Worm (Caenorhabditis elegans) whole organism, late embryonic: Measurements from ENCODE around the gene F32H5.3.

ENCODE experiments used
- C08G9.2 ChIP-seq: sonication (generic microtip); optimal IDR thresholded peaks from 2 replicates; lab custom pipeline; 2016; ENCODE audit warnings: mild to moderate bottlenecking, missing genetic modification characterization, moderate library complexity, missing compliant biosample characterization
- C38D4.7 ChIP-seq: fragments of 200-800 bp; sonication (Bioruptor generic); optimal IDR thresholded peaks from 2 replicates; lab custom pipeline; 2018; ENCODE audit warnings: mild to moderate bottlenecking, missing genetic modification characterization, moderate library complexity, missing compliant biosample characterization
- F13H6.1 ChIP-seq: sonication (generic microtip); optimal IDR thresholded peaks from 2 replicates; lab custom pipeline; 2016; ENCODE audit warnings: missing genetic modification characterization, missing compliant biosample characterization
- K02D7.2 ChIP-seq: sonication (generic microtip); optimal IDR thresholded peaks from 2 replicates; lab custom pipeline; 2017; ENCODE audit warnings: mild to moderate bottlenecking, missing genetic modification characterization, missing compliant biosample characterization
- Y22D7AL.16 ChIP-seq: sonication (generic microtip); optimal IDR thresholded peaks from 2 replicates; lab custom pipeline; 2016; ENCODE audit warnings: missing genetic modification characterization, missing compliant biosample characterization
- ahr-1 ChIP-seq: sonication (generic microtip); optimal IDR thresholded peaks from 2 replicates; lab custom pipeline; 2016; ENCODE audit warnings: missing genetic modification characterization, missing compliant biosample characterization
- ceh-14 ChIP-seq: sonication (generic microtip); optimal IDR thresholded peaks from 2 replicates; lab custom pipeline; 2016; ENCODE audit warnings: missing genotype, missing genetic modification characterization, missing compliant biosample characterization
- ceh-18 ChIP-seq: sonication (generic microtip); optimal IDR thresholded peaks from 2 replicates; lab custom pipeline; 2016; ENCODE audit warnings: missing genetic modification characterization, missing compliant biosample characterization
- ceh-19 ChIP-seq: fragments of 200-800 bp; sonication (Bioruptor generic); optimal IDR thresholded peaks from 2 replicates; lab custom pipeline; 2018; ENCODE audit warnings: mild to moderate bottlenecking, missing genetic modification characterization, missing compliant biosample characterization
- ceh-2 ChIP-seq: sonication (generic microtip); optimal IDR thresholded peaks from 2 replicates; lab custom pipeline; 2016; ENCODE audit warnings: missing genotype, missing genetic modification characterization, missing compliant biosample characterization
- ceh-22 ChIP-seq: sonication (generic microtip); optimal IDR thresholded peaks from 2 replicates; lab custom pipeline; 2017; ENCODE audit warnings: missing biosample characterization, missing genetic modification characterization
- ceh-24 ChIP-seq: sonication (generic microtip); optimal IDR thresholded peaks from 2 replicates; lab custom pipeline; 2016; ENCODE audit warnings: mild to moderate bottlenecking, missing genetic modification characterization, missing compliant biosample characterization
- ceh-31 ChIP-seq: sonication (generic microtip); optimal IDR thresholded peaks from 2 replicates; lab custom pipeline; 2016; ENCODE audit warnings: missing genetic modification characterization, missing compliant biosample characterization
- ceh-34 ChIP-seq: sonication (generic microtip); optimal IDR thresholded peaks from 2 replicates; lab custom pipeline; 2016; ENCODE audit warnings: mild to moderate bottlenecking, missing genetic modification characterization, missing compliant biosample characterization
- ceh-45 ChIP-seq: fragments of 200-800 bp; sonication (Bioruptor generic); IDR thresholded peaks from 2 replicates; pipeline ENCODE4 v1.3.6; 2022; ENCODE audit warnings: missing genetic modification reagents, missing genetic modification characterization, missing compliant biosample characterization
- ceh-48 ChIP-seq: sonication (generic microtip); optimal IDR thresholded peaks from 2 replicates; lab custom pipeline; 2016; ENCODE audit warnings: missing genetic modification characterization, inconsistent platforms, missing compliant biosample characterization
- ceh-6 ChIP-seq: fragments of 200-800 bp; sonication (Bioruptor generic); optimal IDR thresholded peaks from 2 replicates; lab custom pipeline; 2018; ENCODE audit warnings: mild to moderate bottlenecking, missing genetic modification characterization, missing compliant biosample characterization
- che-1 ChIP-seq: sonication (generic microtip); optimal IDR thresholded peaks from 2 replicates; lab custom pipeline; 2016; ENCODE audit warnings: mild to moderate bottlenecking, missing genetic modification characterization, missing compliant biosample characterization
- dve-1 ChIP-seq: sonication (generic microtip); optimal IDR thresholded peaks from 2 replicates; lab custom pipeline; 2017; ENCODE audit warnings: antibody characterized with exemption, mild to moderate bottlenecking, missing genetic modification characterization, missing compliant biosample characterization
- elt-2 ChIP-seq: sonication (generic microtip); optimal IDR thresholded peaks from 2 replicates; lab custom pipeline; 2016; ENCODE audit warnings: missing genetic modification reagents, missing genetic modification characterization, missing compliant biosample characterization
- ets-4 ChIP-seq: sonication (generic microtip); optimal IDR thresholded peaks from 2 replicates; lab custom pipeline; 2016; ENCODE audit warnings: missing genetic modification characterization, missing compliant biosample characterization
- fax-1 ChIP-seq: sonication (generic microtip); optimal IDR thresholded peaks from 2 replicates; lab custom pipeline; 2016; ENCODE audit warnings: missing genotype, missing genetic modification characterization, missing compliant biosample characterization
- fkh-10 ChIP-seq: fragments of 150-350 bp; optimal IDR thresholded peaks from 2 replicates; lab custom pipeline; 2014; ENCODE audit warnings: missing biosample characterization, missing genetic modification reagents, missing genetic modification characterization
- fkh-6 ChIP-seq: sonication (generic microtip); optimal IDR thresholded peaks from 2 replicates; lab custom pipeline; 2016; ENCODE audit warnings: missing genetic modification characterization, missing compliant biosample characterization
- hlh-13 ChIP-seq: fragments of 200-800 bp; sonication (Bioruptor generic); optimal IDR thresholded peaks from 2 replicates; lab custom pipeline; 2018; ENCODE audit warnings: mild to moderate bottlenecking, missing genetic modification characterization, missing compliant biosample characterization
- hlh-6 ChIP-seq: sonication (generic microtip); optimal IDR thresholded peaks from 2 replicates; lab custom pipeline; 2016; ENCODE audit warnings: missing genotype, missing genetic modification characterization, missing compliant biosample characterization
- hlh-8 ChIP-seq: sonication (generic microtip); optimal IDR thresholded peaks from 2 replicates; lab custom pipeline; 2016; ENCODE audit warnings: missing genotype, missing genetic modification characterization, missing compliant biosample characterization
- lim-6 ChIP-seq: sonication (generic microtip); optimal IDR thresholded peaks from 2 replicates; lab custom pipeline; 2016; ENCODE audit warnings: missing genetic modification characterization, missing compliant biosample characterization
- lin-11 ChIP-seq: fragments of 200-800 bp; sonication (Bioruptor generic); optimal IDR thresholded peaks from 2 replicates; lab custom pipeline; 2018; ENCODE audit warnings: mild to moderate bottlenecking, missing genetic modification characterization, missing compliant biosample characterization
- madf-2 ChIP-seq: sonication (generic microtip); optimal IDR thresholded peaks from 2 replicates; lab custom pipeline; 2017; ENCODE audit warnings: missing genetic modification characterization, missing compliant biosample characterization
- mec-3 ChIP-seq: sonication (generic microtip); optimal IDR thresholded peaks from 2 replicates; lab custom pipeline; 2016; ENCODE audit warnings: borderline replicate concordance, missing genetic modification characterization, missing compliant biosample characterization
- nhr-232 ChIP-seq: sonication (generic microtip); optimal IDR thresholded peaks from 2 replicates; lab custom pipeline; 2016; ENCODE audit warnings: missing genetic modification characterization, missing compliant biosample characterization
- pag-3 ChIP-seq: sonication (generic microtip); optimal IDR thresholded peaks from 2 replicates; lab custom pipeline; 2016; ENCODE audit warnings: missing compliant biosample characterization, missing genetic modification characterization, borderline replicate concordance
- pat-9 ChIP-seq: fragments of 200-800 bp; sonication (Bioruptor generic); optimal IDR thresholded peaks from 2 replicates; lab custom pipeline; 2018; ENCODE audit warnings: mild to moderate bottlenecking, missing genetic modification characterization, moderate library complexity, missing compliant biosample characterization
- pha-4 ChIP-seq: fragments of 150-350 bp; optimal IDR thresholded peaks from 2 replicates; lab custom pipeline; 2018; ENCODE audit warnings: missing biosample characterization, missing genetic modification reagents, missing genetic modification characterization
- pqm-1 ChIP-seq: sonication (generic microtip); optimal IDR thresholded peaks from 2 replicates; lab custom pipeline; 2016; ENCODE audit warnings: missing genetic modification characterization, missing compliant biosample characterization
- pros-1 ChIP-seq: fragments of 150-350 bp; optimal IDR thresholded peaks from 2 replicates; lab custom pipeline; 2014; ENCODE audit warnings: missing biosample characterization, missing genetic modification reagents, missing genetic modification characterization
- ref-2 ChIP-seq: sonication (generic microtip); optimal IDR thresholded peaks from 2 replicates; lab custom pipeline; 2016; ENCODE audit warnings: missing genetic modification characterization, missing compliant biosample characterization
- rnt-1 ChIP-seq: sonication (generic microtip); optimal IDR thresholded peaks from 2 replicates; lab custom pipeline; 2016; ENCODE audit warnings: missing genetic modification characterization, missing compliant biosample characterization
- sdc-2 ChIP-seq: sonication (generic microtip); optimal IDR thresholded peaks from 2 replicates; lab custom pipeline; 2016; ENCODE audit warnings: missing genotype, missing genetic modification characterization, missing compliant biosample characterization
- sox-4 ChIP-seq: sonication (generic microtip); optimal IDR thresholded peaks from 2 replicates; lab custom pipeline; 2017; ENCODE audit warnings: mild to moderate bottlenecking, missing genetic modification characterization, inconsistent platforms, missing compliant biosample characterization
- syd-9 ChIP-seq: sonication (generic microtip); optimal IDR thresholded peaks from 2 replicates; lab custom pipeline; 2016; ENCODE audit warnings: mild to moderate bottlenecking, missing genetic modification characterization, moderate library complexity, missing compliant biosample characterization
- tbx-2 ChIP-seq: sonication (generic microtip); optimal IDR thresholded peaks from 2 replicates; lab custom pipeline; 2016; ENCODE audit warnings: missing genetic modification characterization, missing compliant biosample characterization
- tbx-7 ChIP-seq: sonication (generic microtip); optimal IDR thresholded peaks from 2 replicates; lab custom pipeline; 2016; ENCODE audit warnings: missing genotype, missing genetic modification characterization, missing compliant biosample characterization
- unc-3 ChIP-seq, 2 experiments: fragments of 200-800 bp in 1 of 2; sonication (Bioruptor generic) in 1 of 2; sonication (generic microtip) in 1 of 2; conservative IDR thresholded peaks in 1 of 2; optimal IDR thresholded peaks in 1 of 2; 2 replicates each; pipeline versions ENCODE4 v1.3.6 to Lab custom; 2016 to 2022; ENCODE audit warnings: missing compliant biosample characterization in 2 of 2, missing genetic modification characterization in 2 of 2, missing genetic modification reagents in 1 of 2
- unc-42 ChIP-seq: sonication (generic microtip); optimal IDR thresholded peaks from 2 replicates; lab custom pipeline; 2016; ENCODE audit warnings: missing genotype, missing genetic modification characterization, missing compliant biosample characterization
- unc-55 ChIP-seq: sonication (generic microtip); optimal IDR thresholded peaks from 2 replicates; lab custom pipeline; 2017; ENCODE audit warnings: missing biosample characterization, missing genetic modification reagents, missing genetic modification characterization

The F32H5.3 gene

ce11 chrV:13391378-13392258 is 32.5 kb downstream of the F32H5.3 start, which contains the start of gene somi-1:
TSS of gene somi-1 (minus strand) at chrV:13391395.
- peak; percentile 28 for TF ChIP-seq ceh-31 (tag; lab: Kevin White, UChicago)
- peak; percentile 98 for TF ChIP-seq unc-42
- peak; percentile 6 for TF ChIP-seq tbx-2 (tag; lab: Kevin White, UChicago)
- TF ChIP-seq pat-9 (tag; lab: Kevin White, UChicago): no peak
- no peak for TF ChIP-seq dve-1 (tag; lab: Kevin White, UChicago)

ce11 chrV:13393333-13393803 is 34.2 kb downstream of the F32H5.3 start:
- TF ChIP-seq tbx-2 (tag; lab: Kevin White, UChicago): peak; percentile 60
- peak; percentile 40 for TF ChIP-seq ceh-19 (GFP tag; lab: Kevin White, UChicago)
- no peak for TF ChIP-seq C08G9.2 (tag; lab: Kevin White, UChicago)
- TF ChIP-seq F13H6.1 (tag; lab: Kevin White, UChicago): peak; percentile 62
- no peak for TF ChIP-seq ahr-1
- TF ChIP-seq dve-1 (tag; lab: Kevin White, UChicago): no peak
- TF ChIP-seq fkh-6 (tag; lab: Kevin White, UChicago): peak; percentile 17
- no peak for TF ChIP-seq pros-1 (tag; lab: Kevin White, UChicago)
- TF ChIP-seq ceh-48 (tag; lab: Kevin White, UChicago): peak; percentile 5
- TF ChIP-seq Y22D7AL.16 (tag; lab: Kevin White, UChicago): peak; percentile 19
- no peak for TF ChIP-seq fax-1
- TF ChIP-seq pag-3 (tag; lab: Kevin White, UChicago): no peak
- TF ChIP-seq che-1 (tag; lab: Kevin White, UChicago): peak; percentile 12
- no peak for TF ChIP-seq ets-4
- TF ChIP-seq tbx-7: no peak
- TF ChIP-seq ceh-18 (tag; lab: Kevin White, UChicago): peak; percentile 91
- no peak for TF ChIP-seq nhr-232
- TF ChIP-seq mec-3 (tag; lab: Kevin White, UChicago): peak; percentile 46
- TF ChIP-seq hlh-13 (GFP tag; lab: Kevin White, UChicago): peak; percentile 10
- TF ChIP-seq unc-3 (GFP tag; conservative IDR thresholded peaks at IDR 0.05; lab: Robert Waterston, UW): no peak
- no peak for TF ChIP-seq unc-3 (tag; optimal IDR thresholded peaks at IDR 0.05; lab: Kevin White, UChicago)
- no peak for TF ChIP-seq ceh-22 (tag; lab: Kevin White, UChicago)
- TF ChIP-seq ceh-14 (tag; lab: Kevin White, UChicago): no peak
- peak; percentile 81 for TF ChIP-seq ceh-34
- no peak for TF ChIP-seq ceh-45 (GFP tag; lab: Robert Waterston, UW)
- no peak for TF ChIP-seq ceh-24 (tag; lab: Kevin White, UChicago)
- no peak for TF ChIP-seq fkh-10
- no peak for TF ChIP-seq lim-6 (tag; lab: Kevin White, UChicago)
- peak; percentile 24 for TF ChIP-seq madf-2 (tag; lab: Kevin White, UChicago)
- peak; percentile 37 for TF ChIP-seq ceh-31 (tag; lab: Kevin White, UChicago)
- TF ChIP-seq unc-55 (GFP tag; lab: Kevin White, UChicago): peak; percentile 30
- TF ChIP-seq ceh-6: no peak
- no peak for TF ChIP-seq pqm-1
- TF ChIP-seq ceh-2 (tag; lab: Kevin White, UChicago): peak; percentile 11
- TF ChIP-seq hlh-6 (tag; lab: Kevin White, UChicago): no peak
- no peak for TF ChIP-seq pha-4
- TF ChIP-seq rnt-1 (tag; lab: Kevin White, UChicago): peak; percentile 95
- TF ChIP-seq elt-2 (tag; lab: Kevin White, UChicago): no peak
- peak; percentile 51 for TF ChIP-seq sox-4 (tag; lab: Kevin White, UChicago)
- TF ChIP-seq hlh-8: no peak
- peak; percentile 79 for TF ChIP-seq syd-9 (tag; lab: Kevin White, UChicago)
- peak; percentile 75 for TF ChIP-seq pat-9 (tag; lab: Kevin White, UChicago)
- no peak for TF ChIP-seq C38D4.7 (GFP tag; lab: Kevin White, UChicago)
- peak; percentile 25 for TF ChIP-seq ref-2 (tag; lab: Kevin White, UChicago)
- peak; percentile 50 for TF ChIP-seq sdc-2 (tag; lab: Kevin White, UChicago)
- TF ChIP-seq unc-42: peak; percentile 19
- TF ChIP-seq K02D7.2 (tag; lab: Kevin White, UChicago): no peak
- TF ChIP-seq lin-11 (tag; lab: Kevin White, UChicago): no peak
